Worm (Caenorhabditis elegans) whole organism, late embryonic: ENCODE data around the gene aldo-1.

ENCODE experiments used
- F13H6.1 ChIP-seq: sonication (generic microtip); optimal IDR thresholded peaks from 2 replicates; lab custom pipeline; 2016; ENCODE audit warnings: missing genetic modification characterization, missing compliant biosample characterization
- K02D7.2 ChIP-seq: sonication (generic microtip); optimal IDR thresholded peaks from 2 replicates; lab custom pipeline; 2017; ENCODE audit warnings: mild to moderate bottlenecking, missing genetic modification characterization, missing compliant biosample characterization
- Y22D7AL.16 ChIP-seq: sonication (generic microtip); optimal IDR thresholded peaks from 2 replicates; lab custom pipeline; 2016; ENCODE audit warnings: missing genetic modification characterization, missing compliant biosample characterization
- ahr-1 ChIP-seq: sonication (generic microtip); optimal IDR thresholded peaks from 2 replicates; lab custom pipeline; 2016; ENCODE audit warnings: missing genetic modification characterization, missing compliant biosample characterization
- ceh-18 ChIP-seq: sonication (generic microtip); optimal IDR thresholded peaks from 2 replicates; lab custom pipeline; 2016; ENCODE audit warnings: missing genetic modification characterization, missing compliant biosample characterization
- ceh-19 ChIP-seq: fragments of 200-800 bp; sonication (Bioruptor generic); optimal IDR thresholded peaks from 2 replicates; lab custom pipeline; 2018; ENCODE audit warnings: mild to moderate bottlenecking, missing genetic modification characterization, missing compliant biosample characterization
- ceh-2 ChIP-seq: sonication (generic microtip); optimal IDR thresholded peaks from 2 replicates; lab custom pipeline; 2016; ENCODE audit warnings: missing genotype, missing genetic modification characterization, missing compliant biosample characterization
- ceh-24 ChIP-seq: sonication (generic microtip); optimal IDR thresholded peaks from 2 replicates; lab custom pipeline; 2016; ENCODE audit warnings: mild to moderate bottlenecking, missing genetic modification characterization, missing compliant biosample characterization
- ceh-30 ChIP-seq: fragments of 150-350 bp; optimal IDR thresholded peaks from 2 replicates; lab custom pipeline; 2014; ENCODE audit warnings: missing biosample characterization, missing genetic modification characterization
- ceh-31 ChIP-seq: sonication (generic microtip); optimal IDR thresholded peaks from 2 replicates; lab custom pipeline; 2016; ENCODE audit warnings: missing genetic modification characterization, missing compliant biosample characterization
- ceh-45 ChIP-seq: fragments of 200-800 bp; sonication (Bioruptor generic); IDR thresholded peaks from 2 replicates; pipeline ENCODE4 v1.3.6; 2022; ENCODE audit warnings: missing genetic modification reagents, missing genetic modification characterization, missing compliant biosample characterization
- ceh-48 ChIP-seq: sonication (generic microtip); optimal IDR thresholded peaks from 2 replicates; lab custom pipeline; 2016; ENCODE audit warnings: missing genetic modification characterization, inconsistent platforms, missing compliant biosample characterization
- ceh-9 ChIP-seq: sonication (generic microtip); optimal IDR thresholded peaks from 2 replicates; lab custom pipeline; 2016; ENCODE audit warnings: mild to moderate bottlenecking, missing genetic modification characterization, inconsistent platforms, missing compliant biosample characterization
- dve-1 ChIP-seq: sonication (generic microtip); optimal IDR thresholded peaks from 2 replicates; lab custom pipeline; 2017; ENCODE audit warnings: antibody characterized with exemption, mild to moderate bottlenecking, missing genetic modification characterization, missing compliant biosample characterization
- elt-2 ChIP-seq: sonication (generic microtip); optimal IDR thresholded peaks from 2 replicates; lab custom pipeline; 2016; ENCODE audit warnings: missing genetic modification reagents, missing genetic modification characterization, missing compliant biosample characterization
- elt-4 ChIP-seq: sonication (generic microtip); optimal IDR thresholded peaks from 2 replicates; lab custom pipeline; 2016; ENCODE audit warnings: missing genetic modification characterization, missing compliant biosample characterization
- ets-4 ChIP-seq: sonication (generic microtip); optimal IDR thresholded peaks from 2 replicates; lab custom pipeline; 2016; ENCODE audit warnings: missing genetic modification characterization, missing compliant biosample characterization
- eyg-1 ChIP-seq: sonication (generic microtip); optimal IDR thresholded peaks from 2 replicates; lab custom pipeline; 2016; ENCODE audit warnings: missing genotype, missing genetic modification characterization, missing compliant biosample characterization
- fkh-6 ChIP-seq: sonication (generic microtip); optimal IDR thresholded peaks from 2 replicates; lab custom pipeline; 2016; ENCODE audit warnings: missing genetic modification characterization, missing compliant biosample characterization
- hlh-13 ChIP-seq: fragments of 200-800 bp; sonication (Bioruptor generic); optimal IDR thresholded peaks from 2 replicates; lab custom pipeline; 2018; ENCODE audit warnings: mild to moderate bottlenecking, missing genetic modification characterization, missing compliant biosample characterization
- hlh-30 ChIP-seq: sonication (generic microtip); optimal IDR thresholded peaks from 2 replicates; lab custom pipeline; 2017; ENCODE audit warnings: antibody characterized with exemption, missing genetic modification characterization, missing compliant biosample characterization; ENCODE audit not compliant: insufficient read depth
- hlh-6 ChIP-seq: sonication (generic microtip); optimal IDR thresholded peaks from 2 replicates; lab custom pipeline; 2016; ENCODE audit warnings: missing genotype, missing genetic modification characterization, missing compliant biosample characterization
- lim-6 ChIP-seq: sonication (generic microtip); optimal IDR thresholded peaks from 2 replicates; lab custom pipeline; 2016; ENCODE audit warnings: missing genetic modification characterization, missing compliant biosample characterization
- madf-2 ChIP-seq: sonication (generic microtip); optimal IDR thresholded peaks from 2 replicates; lab custom pipeline; 2017; ENCODE audit warnings: missing genetic modification characterization, missing compliant biosample characterization
- nfya-1 ChIP-seq: sonication (generic microtip); optimal IDR thresholded peaks from 2 replicates; lab custom pipeline; 2017; ENCODE audit warnings: missing genetic modification characterization, mild to moderate bottlenecking, missing compliant biosample characterization, antibody characterized with exemption, moderate library complexity
- pag-3 ChIP-seq: sonication (generic microtip); optimal IDR thresholded peaks from 2 replicates; lab custom pipeline; 2016; ENCODE audit warnings: missing compliant biosample characterization, missing genetic modification characterization, borderline replicate concordance
- pat-9 ChIP-seq: fragments of 200-800 bp; sonication (Bioruptor generic); optimal IDR thresholded peaks from 2 replicates; lab custom pipeline; 2018; ENCODE audit warnings: mild to moderate bottlenecking, missing genetic modification characterization, moderate library complexity, missing compliant biosample characterization
- pha-2 ChIP-seq: sonication (generic microtip); optimal IDR thresholded peaks from 2 replicates; lab custom pipeline; 2017; ENCODE audit warnings: mild to moderate bottlenecking, missing genetic modification characterization, missing compliant biosample characterization
- pqm-1 ChIP-seq: sonication (generic microtip); optimal IDR thresholded peaks from 2 replicates; lab custom pipeline; 2016; ENCODE audit warnings: missing genetic modification characterization, missing compliant biosample characterization
- pros-1 ChIP-seq: fragments of 150-350 bp; optimal IDR thresholded peaks from 2 replicates; lab custom pipeline; 2014; ENCODE audit warnings: missing biosample characterization, missing genetic modification reagents, missing genetic modification characterization
- sdc-2 ChIP-seq: sonication (generic microtip); optimal IDR thresholded peaks from 2 replicates; lab custom pipeline; 2016; ENCODE audit warnings: missing genotype, missing genetic modification characterization, missing compliant biosample characterization
- sox-2 ChIP-seq: fragments of 200-800 bp; sonication (Bioruptor generic); IDR thresholded peaks from 2 replicates; pipeline ENCODE4 v1.3.6; 2022; ENCODE audit warnings: missing genetic modification reagents, missing genetic modification characterization, missing compliant biosample characterization
- tbx-2 ChIP-seq: sonication (generic microtip); optimal IDR thresholded peaks from 2 replicates; lab custom pipeline; 2016; ENCODE audit warnings: missing genetic modification characterization, missing compliant biosample characterization
- unc-42 ChIP-seq: sonication (generic microtip); optimal IDR thresholded peaks from 2 replicates; lab custom pipeline; 2016; ENCODE audit warnings: missing genotype, missing genetic modification characterization, missing compliant biosample characterization
- unc-55 ChIP-seq: sonication (generic microtip); optimal IDR thresholded peaks from 2 replicates; lab custom pipeline; 2017; ENCODE audit warnings: missing biosample characterization, missing genetic modification reagents, missing genetic modification characterization
- ztf-16 ChIP-seq: sonication (generic microtip); optimal IDR thresholded peaks from 2 replicates; lab custom pipeline; 2017; ENCODE audit warnings: missing genetic modification characterization, missing compliant biosample characterization

Gene aldo-1

DNA sequence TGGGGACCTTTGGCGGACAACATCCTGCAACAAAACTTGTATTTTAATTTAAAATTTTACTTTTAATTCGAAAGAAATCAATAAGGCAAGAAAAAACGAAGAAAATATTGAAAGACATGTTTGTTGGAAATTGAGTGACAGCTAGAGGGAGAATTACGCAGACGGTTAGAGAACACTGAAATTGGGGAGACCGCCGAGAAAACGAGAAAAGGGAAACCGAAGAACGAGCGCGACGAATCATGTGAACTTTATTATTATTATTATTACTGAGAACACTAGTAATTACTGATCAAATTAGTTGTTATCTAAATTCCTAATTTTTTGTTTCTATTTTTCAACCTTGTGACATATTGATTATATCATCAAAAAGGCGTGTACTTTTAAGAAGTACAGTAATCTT lies 15.8 kb downstream of the aldo-1 start, which contains the start of gene mmad-1 (continued):
- TF ChIP-seq Y22D7AL.16 (tag; lab: Kevin White, UChicago) (no peak), pag-3 (tag; lab: Kevin White, UChicago) (no peak), lim-6 (tag; lab: Kevin White, UChicago) (no peak), unc-42 (peak; percentile 18)

- TF ChIP-seq ztf-16 (tag; lab: Kevin White, UChicago) (no peak), K02D7.2 (tag; lab: Kevin White, UChicago) (no peak), fkh-6 (tag; lab: Kevin White, UChicago) (no peak), ceh-45 (GFP tag; lab: Robert Waterston, UW) (no peak), pqm-1 (tag; lab: Kevin White, UChicago) (no peak)
Observed at ce11 chrIII:13546537-13546936, 18.2 kb downstream of the aldo-1 start, which contains the start of gene Y76A2B.4. Y76A2B.4 (minus strand) TSS chrIII:13546777.

DNA sequence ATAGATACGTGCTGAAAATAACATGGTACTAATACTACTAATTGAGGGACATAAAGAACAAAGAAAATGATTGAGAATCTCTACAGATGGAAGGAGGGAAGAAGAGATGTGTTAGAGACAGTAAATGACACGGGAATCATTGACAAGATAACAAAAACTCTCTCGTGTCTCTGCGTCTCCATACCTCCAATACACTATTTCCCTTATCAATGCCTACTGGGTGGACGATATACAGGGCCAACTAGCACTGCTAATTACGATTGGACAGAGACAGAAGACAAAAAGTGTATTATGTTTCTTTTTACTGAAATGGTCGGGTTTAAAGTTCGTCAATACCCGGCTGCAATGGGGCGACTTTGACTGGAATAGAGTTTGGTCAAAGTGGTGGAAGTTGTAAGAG lies 20.1 kb downstream of the aldo-1 start:
- TF ChIP-seq elt-2 (tag; lab: Kevin White, UChicago) (peak; percentile 73), ceh-19 (no peak)

DNA sequence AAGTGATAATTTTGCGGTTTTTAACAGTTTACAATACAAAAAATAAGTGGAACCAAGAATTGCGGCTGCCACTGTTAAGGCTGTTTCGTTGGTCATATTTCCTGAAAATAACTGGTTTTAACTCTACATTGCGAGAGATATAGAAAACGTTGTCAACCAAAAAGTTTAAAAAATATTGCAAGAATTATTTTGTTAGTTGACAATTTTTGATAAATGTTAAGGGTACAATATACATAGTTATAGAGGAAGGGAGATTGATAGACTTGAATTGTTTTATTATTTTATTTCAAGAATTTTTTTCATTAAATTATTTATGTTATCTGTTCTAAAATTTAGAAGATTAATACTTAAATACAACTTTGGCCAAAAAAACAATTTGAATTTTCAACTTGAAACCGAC lies 21.3 kb downstream of the aldo-1 start, which contains the start of gene acs-5:
TSS of gene acs-5 (minus strand) at position 101 of the 400 bp plus-strand sequence.
- no peak for TF ChIP-seq ceh-31 (tag; lab: Kevin White, UChicago)
- no peak for TF ChIP-seq eyg-1 (tag; lab: Kevin White, UChicago)
- TF ChIP-seq sdc-2 (tag; lab: Kevin White, UChicago): no peak

- TF ChIP-seq F13H6.1 (no peak), hlh-30 (tag; lab: Kevin White, UChicago) (peak; percentile 32), elt-2 (tag; lab: Kevin White, UChicago) (peak; percentile 46)
Observed at ce11 chrIII:13542458-13542857, 22.3 kb downstream of the aldo-1 start.

ce11 chrIII:13540791-13541190 lies 23.9 kb downstream of the aldo-1 start:
- TF ChIP-seq unc-55 (no peak), ceh-24 (no peak), pros-1 (tag; lab: Kevin White, UChicago) (no peak), ceh-2 (tag; lab: Kevin White, UChicago) (no peak), dve-1 (tag; lab: Kevin White, UChicago) (no peak), tbx-2 (tag; lab: Kevin White, UChicago) (no peak), ceh-18 (tag; lab: Kevin White, UChicago) (no peak), lim-6 (tag; lab: Kevin White, UChicago) (no peak), fkh-6 (tag; lab: Kevin White, UChicago) (no peak), ceh-31 (tag; lab: Kevin White, UChicago) (no peak), sox-2 (no peak), eyg-1 (tag; lab: Kevin White, UChicago) (no peak), ets-4 (tag; lab: Kevin White, UChicago) (no peak)

- no peak for TF ChIP-seq hlh-6
- TF ChIP-seq pat-9: no peak
- no peak for TF ChIP-seq ceh-30 (tag; lab: Kevin White, UChicago)
- no peak for TF ChIP-seq unc-42
- no peak for TF ChIP-seq pha-2 (tag; lab: Kevin White, UChicago)
- no peak for TF ChIP-seq hlh-13 (GFP tag; lab: Kevin White, UChicago)
- TF ChIP-seq nfya-1: no peak
- no peak for TF ChIP-seq elt-2 (tag; lab: Kevin White, UChicago)
- TF ChIP-seq pros-1 (tag; lab: Kevin White, UChicago): no peak
- no peak for TF ChIP-seq elt-4 (tag; lab: Kevin White, UChicago)
- no peak for TF ChIP-seq madf-2 (tag; lab: Kevin White, UChicago)
- TF ChIP-seq ahr-1: no peak
- no peak for TF ChIP-seq ceh-9 (tag; lab: Kevin White, UChicago)
- TF ChIP-seq ceh-48 (tag; lab: Kevin White, UChicago): no peak
Observed at ce11 chrIII:13535735-13536390, 28.9 kb downstream of the aldo-1 start.
